Fruit fly (Drosophila melanogaster) whole organism, adult: ENCODE results near the gene cue.
A peak's percentile ranks its signal among the peaks of the same experiment; 100 is the strongest.

ENCODE experiments used
- CG11617 ChIP-seq: fragments of 200-800 bp; sonication (Bioruptor generic); optimal IDR thresholded peaks from 2 replicates; lab custom pipeline; 2017; ENCODE audit warnings: mild to moderate bottlenecking, missing biosample characterization, missing genetic modification reagents, missing genetic modification characterization
- CG12768 ChIP-seq: fragments of 200-800 bp; sonication (Bioruptor generic); optimal IDR thresholded peaks from 2 replicates; lab custom pipeline; 2017; ENCODE audit warnings: missing biosample characterization, missing genetic modification characterization, mild to moderate bottlenecking, moderate library complexity, missing genetic modification reagents
- CG14711 ChIP-seq: fragments of 200-800 bp; sonication (Bioruptor generic); optimal IDR thresholded peaks from 2 replicates; lab custom pipeline; 2018; ENCODE audit warnings: missing biosample characterization, mild to moderate bottlenecking, missing genetic modification characterization, moderate library complexity
- CG1620 ChIP-seq: fragments of 200-800 bp; sonication (Bioruptor generic); optimal IDR thresholded peaks from 2 replicates; lab custom pipeline; 2016; ENCODE audit warnings: missing biosample characterization, missing genetic modification characterization
- CG33017 ChIP-seq: fragments of 200-800 bp; sonication (Bioruptor generic); optimal IDR thresholded peaks from 2 replicates; lab custom pipeline; 2018; ENCODE audit warnings: missing biosample characterization, mild to moderate bottlenecking, missing genetic modification characterization, moderate library complexity
- CG5204 ChIP-seq: fragments of 200-800 bp; sonication (Bioruptor generic); optimal IDR thresholded peaks from 2 replicates; lab custom pipeline; 2016; ENCODE audit warnings: missing biosample characterization, missing genetic modification characterization
- CG7045 ChIP-seq: fragments of 200-800 bp; sonication (Bioruptor generic); optimal IDR thresholded peaks from 2 replicates; lab custom pipeline; 2017; ENCODE audit warnings: missing biosample characterization, mild to moderate bottlenecking, missing genetic modification characterization
- CG7101 ChIP-seq: fragments of 200-800 bp; sonication (Bioruptor generic); optimal IDR thresholded peaks from 2 replicates; lab custom pipeline; 2018; ENCODE audit warnings: missing biosample characterization, mild to moderate bottlenecking, missing genetic modification characterization, moderate library complexity
- Clk ChIP-seq: fragments of 200-800 bp; sonication (Bioruptor generic); optimal IDR thresholded peaks from 2 replicates; lab custom pipeline; 2017; ENCODE audit warnings: missing biosample characterization, missing genetic modification characterization
- Crg-1 ChIP-seq: fragments of 200-800 bp; sonication (Bioruptor generic); optimal IDR thresholded peaks from 2 replicates; lab custom pipeline; 2016; ENCODE audit warnings: missing biosample characterization, missing genetic modification characterization
- Hr96 ChIP-seq: fragments of 200-800 bp; sonication (Bioruptor generic); optimal IDR thresholded peaks from 2 replicates; lab custom pipeline; 2016; ENCODE audit warnings: missing biosample characterization, missing genetic modification characterization
- Mnt ChIP-seq: fragments of 200-800 bp; sonication (Bioruptor generic); optimal IDR thresholded peaks from 2 replicates; lab custom pipeline; 2016; ENCODE audit warnings: missing biosample characterization, mild to moderate bottlenecking, missing genetic modification characterization
- bab1 ChIP-seq: fragments of 200-800 bp; sonication (Bioruptor generic); optimal IDR thresholded peaks from 3 replicates; lab custom pipeline; 2019; ENCODE audit warnings: missing biosample characterization, mild to moderate bottlenecking, missing genetic modification characterization, moderate library complexity
- cic ChIP-seq: fragments of 200-800 bp; sonication (Bioruptor generic); optimal IDR thresholded peaks from 2 replicates; lab custom pipeline; 2017; ENCODE audit warnings: missing biosample characterization, mild to moderate bottlenecking, missing genetic modification characterization, moderate library complexity
- cnc ChIP-seq, 2 experiments: fragments of >200 bp; optimal IDR thresholded peaks; 2 replicates each; lab custom pipeline; 2017
- kay ChIP-seq: fragments of 200-800 bp; sonication (Bioruptor generic); peaks from one replicate; lab custom pipeline; 2016; ENCODE audit warnings: missing biosample characterization, missing genetic modification characterization, borderline replicate concordance
- ovo ChIP-seq: fragments of 200-800 bp; sonication (Bioruptor generic); optimal IDR thresholded peaks from 2 replicates; lab custom pipeline; 2016; ENCODE audit warnings: missing biosample characterization, missing genetic modification characterization
- pad ChIP-seq: fragments of 200-800 bp; sonication (Bioruptor generic); optimal IDR thresholded peaks from 3 replicates; lab custom pipeline; 2017; ENCODE audit warnings: missing biosample characterization, missing genetic modification characterization, mild to moderate bottlenecking, moderate library complexity, missing genetic modification reagents
- tj ChIP-seq: fragments of 200-800 bp; sonication (Bioruptor generic); optimal IDR thresholded peaks from 3 replicates; lab custom pipeline; 2017; ENCODE audit warnings: missing biosample characterization, mild to moderate bottlenecking, missing genetic modification characterization, moderate library complexity
- toe ChIP-seq: fragments of 200-800 bp; sonication (Bioruptor generic); optimal IDR thresholded peaks from 2 replicates; lab custom pipeline; 2016; ENCODE audit warnings: missing biosample characterization, missing genetic modification characterization

cue gene

DNA sequence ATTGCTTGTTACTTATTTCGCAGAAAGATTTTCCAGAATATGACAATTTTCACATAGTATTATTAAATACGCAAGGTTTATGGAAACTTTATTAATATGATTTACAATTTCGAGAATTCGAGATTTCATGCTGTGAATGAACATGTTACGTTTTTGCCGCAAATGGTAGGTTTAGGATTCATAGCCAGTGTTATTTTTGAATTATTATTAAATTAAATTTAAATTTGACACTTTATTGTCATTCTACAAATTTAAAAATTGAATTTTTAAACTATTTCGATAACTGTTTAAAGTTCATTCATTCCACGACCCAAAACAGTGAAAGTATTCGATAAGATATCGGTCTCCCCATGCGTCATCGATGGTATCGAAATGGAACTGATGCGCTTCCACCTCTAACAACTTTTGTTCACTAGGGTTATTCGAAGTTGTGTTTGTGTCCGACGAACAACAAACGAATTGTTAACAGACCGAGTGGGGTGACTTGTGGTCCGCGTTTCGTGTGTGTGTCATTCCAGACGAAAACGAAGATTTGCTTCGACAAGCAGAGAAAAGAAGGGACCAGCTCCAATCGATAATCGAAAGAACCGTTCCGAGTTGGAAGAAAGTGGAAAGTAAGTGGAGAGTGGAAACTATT, 28.7 kb upstream of the cue start, which contains the start of the genes CG32313 and Pcyt1:
CG32313 (minus strand) TSS at position 51 of the 637 bp plus-strand sequence.
Pcyt1 (plus strand) TSS at position 400 of the 637 bp plus-strand sequence.
- TF ChIP-seq CG14711 (tag; lab: Kevin White, UChicago): peak; percentile 47
- no peak for TF ChIP-seq CG5204 (GFP tag; lab: Kevin White, UChicago)
- no peak for TF ChIP-seq toe (GFP tag; lab: Kevin White, UChicago)
- peak; percentile 31 for TF ChIP-seq CG12768 (GFP tag; lab: Kevin White, UChicago)
- peak; percentile 64 for TF ChIP-seq cic
- TF ChIP-seq Hr96 (GFP tag; lab: Kevin White, UChicago): peak; percentile 46
- TF ChIP-seq CG33017 (tag; lab: Kevin White, UChicago): peak; percentile 70
- TF ChIP-seq Mnt (GFP tag; lab: Kevin White, UChicago): peak; percentile 78
- TF ChIP-seq bab1: peak; percentile 82
- TF ChIP-seq Crg-1 (GFP tag; lab: Kevin White, UChicago): peak; percentile 44
- TF ChIP-seq CG7101 (tag; lab: Kevin White, UChicago): peak; percentile 53
- no peak for TF ChIP-seq Clk
- no peak for TF ChIP-seq kay

DNA sequence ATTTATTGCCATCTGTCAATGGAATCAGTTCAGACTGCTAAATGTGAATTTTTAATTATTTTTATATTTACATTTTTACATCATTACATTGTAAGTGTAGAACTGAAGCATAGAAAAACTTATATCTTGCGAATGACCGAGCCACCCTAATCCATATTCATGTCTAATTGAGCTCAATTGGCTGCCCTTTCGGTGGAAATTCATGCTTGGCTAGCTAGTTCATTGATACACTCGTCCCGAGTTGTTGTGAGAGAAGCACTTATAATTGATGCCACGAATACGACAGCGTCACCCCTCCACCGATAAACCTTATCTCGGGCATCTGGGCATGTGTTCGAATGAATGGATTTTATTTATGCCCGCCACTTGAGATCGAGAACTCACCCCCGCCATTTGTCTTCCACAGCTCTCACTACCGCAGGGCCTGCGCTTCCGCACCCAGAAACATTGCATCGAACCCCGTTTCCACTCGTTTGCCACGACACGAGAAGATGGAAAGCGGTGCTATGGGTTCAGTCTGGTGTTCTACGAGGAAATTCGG, 21.3 kb upstream of the cue start:
- TF ChIP-seq ovo (no peak), cic (peak; percentile 7), pad (GFP tag; lab: Kevin White, UChicago) (no peak)

DNA sequence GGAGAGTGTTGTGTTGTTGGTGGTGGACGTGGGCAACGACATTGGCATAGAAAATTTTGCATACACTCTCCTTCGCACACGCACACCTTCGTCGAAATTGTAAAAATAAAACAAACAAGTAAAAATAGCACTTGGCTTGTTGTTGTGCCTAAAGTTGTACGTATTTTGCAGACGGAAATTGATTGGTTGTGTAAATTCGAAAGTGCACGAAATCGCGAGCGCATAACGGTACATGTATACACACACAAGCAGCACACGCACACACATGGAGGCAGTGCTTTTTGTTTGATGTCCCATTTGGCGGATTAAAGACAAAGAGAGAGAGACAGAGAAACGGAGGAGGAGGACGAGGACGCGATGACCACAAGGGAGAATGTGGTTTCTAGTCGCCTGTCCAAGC, 20.3 kb upstream of the cue start:
- TF ChIP-seq cnc (optimal IDR thresholded peaks at IDR 0.05; lab: Kevin White, UChicago): no peak
- TF ChIP-seq ovo: peak; percentile 88

DNA sequence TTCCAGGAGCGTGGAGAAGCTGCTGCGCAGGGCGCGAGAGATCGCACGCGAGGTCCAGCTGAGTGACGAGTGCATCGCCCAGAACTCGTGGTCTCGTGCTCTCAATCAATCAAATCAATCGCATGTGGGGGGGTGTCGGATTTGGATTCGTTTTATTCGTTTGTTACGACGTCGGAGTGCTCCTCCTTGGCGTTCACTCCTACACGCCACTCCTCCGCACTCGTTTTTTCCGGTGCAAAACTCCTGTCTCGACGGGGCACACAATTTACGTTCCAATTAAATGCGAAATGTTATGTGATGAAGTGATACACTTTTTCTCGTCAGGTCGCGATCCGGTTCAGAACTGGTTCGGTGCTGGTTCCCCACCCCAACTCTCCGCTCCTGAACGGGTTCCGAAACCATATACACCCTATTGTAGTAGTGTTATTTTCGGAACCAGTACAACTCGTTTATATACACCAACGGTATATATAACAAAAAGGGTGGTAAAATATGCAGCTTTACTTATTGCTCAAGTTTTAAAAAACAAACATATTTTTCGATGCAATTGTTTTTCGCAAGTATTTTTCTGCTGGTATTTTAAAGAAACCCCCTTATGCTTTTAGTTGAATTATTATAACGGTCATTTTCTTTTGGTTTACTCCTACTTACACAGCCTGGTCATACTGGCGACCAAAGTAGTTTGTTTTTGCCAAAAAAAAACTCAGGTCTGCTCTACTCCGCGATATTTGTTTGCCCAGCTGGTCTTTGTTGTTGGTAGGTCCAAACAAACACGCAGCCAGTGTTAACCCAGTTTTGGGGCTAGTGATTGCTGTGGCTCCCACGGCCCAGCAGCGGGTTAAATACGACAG, 19.6 kb upstream of the cue start, which contains the start of the genes CG12091 and pns:
CG12091 (minus strand) TSS at position 349 of the 851 bp plus-strand sequence.
pns (plus strand) TSS at position 651 of the 851 bp plus-strand sequence.
- TF ChIP-seq toe (GFP tag; lab: Kevin White, UChicago): peak; percentile 80
- peak; percentile 67 for TF ChIP-seq ovo
- peak; percentile 60 for TF ChIP-seq Mnt (GFP tag; lab: Kevin White, UChicago)
- no peak for TF ChIP-seq CG5204 (GFP tag; lab: Kevin White, UChicago)
- peak; percentile 40 for TF ChIP-seq cic
- peak; percentile 50 for TF ChIP-seq CG11617 (GFP tag; lab: Kevin White, UChicago)
- peak; percentile 57 for TF ChIP-seq Hr96 (GFP tag; lab: Kevin White, UChicago)
- TF ChIP-seq CG7045 (GFP tag; lab: Kevin White, UChicago): peak; percentile 59
- TF ChIP-seq cnc (optimal IDR thresholded peaks at IDR 0.05; lab: Kevin White, UChicago): no peak
- peak; percentile 45 for TF ChIP-seq CG14711 (tag; lab: Kevin White, UChicago)
- peak; percentile 63 for TF ChIP-seq bab1
- TF ChIP-seq tj: peak; percentile 28
- TF ChIP-seq kay: no peak
- peak; percentile 72 for TF ChIP-seq pad (GFP tag; lab: Kevin White, UChicago)
- TF ChIP-seq CG7101 (tag; lab: Kevin White, UChicago): peak; percentile 41
- TF ChIP-seq CG33017 (tag; lab: Kevin White, UChicago): no peak
- TF ChIP-seq Crg-1 (GFP tag; lab: Kevin White, UChicago): peak; percentile 59
- peak; percentile 50 for TF ChIP-seq CG1620 (GFP tag; lab: Kevin White, UChicago)
- TF ChIP-seq Clk: peak; percentile 46
- peak; percentile 24 for TF ChIP-seq CG12768 (GFP tag; lab: Kevin White, UChicago)

DNA sequence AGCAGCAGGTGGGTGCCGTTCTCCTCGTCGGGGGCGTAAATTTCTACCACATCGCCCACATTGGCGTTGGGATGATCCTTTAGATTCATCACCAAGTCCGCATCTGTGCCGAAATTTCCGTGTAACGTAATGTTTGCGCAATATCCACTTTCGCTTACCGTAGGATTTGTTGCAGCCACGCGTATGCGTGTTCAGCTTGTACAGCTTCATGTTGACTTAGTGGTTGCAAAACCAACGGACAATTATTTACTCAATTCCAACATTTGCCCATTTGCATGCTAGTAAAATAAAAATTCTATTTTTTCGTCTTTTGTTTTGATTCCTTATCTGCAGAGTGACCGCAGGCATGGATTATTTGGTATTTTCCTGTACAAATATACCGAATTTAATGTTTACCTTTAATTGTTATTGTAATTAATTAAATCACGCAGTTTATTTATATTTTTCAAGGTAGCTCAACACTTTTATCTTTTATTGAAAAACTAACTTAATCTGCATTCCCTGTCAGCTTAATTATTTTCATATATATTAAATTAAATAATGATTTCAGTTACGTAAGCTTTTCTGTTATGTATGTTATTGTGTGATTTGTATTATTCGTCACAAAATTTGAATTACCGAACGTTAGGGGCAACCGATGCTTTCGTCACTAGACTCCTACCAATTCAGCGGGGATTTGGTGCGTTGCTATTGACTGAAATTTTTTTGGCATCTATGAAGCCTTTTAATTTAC, 16.8 kb upstream of the cue start, which contains the start of gene Iml1:
Iml1 (minus strand) TSS at position 336 of the 733 bp plus-strand sequence.
- TF ChIP-seq Crg-1 (GFP tag; lab: Kevin White, UChicago) (peak; percentile 12), ovo (no peak), CG7101 (tag; lab: Kevin White, UChicago) (peak; percentile 49), Mnt (GFP tag; lab: Kevin White, UChicago) (no peak), CG33017 (tag; lab: Kevin White, UChicago) (peak; percentile 17), CG7045 (GFP tag; lab: Kevin White, UChicago) (no peak), Hr96 (GFP tag; lab: Kevin White, UChicago) (no peak), CG14711 (tag; lab: Kevin White, UChicago) (peak; percentile 27), CG12768 (GFP tag; lab: Kevin White, UChicago) (no peak), bab1 (peak; percentile 14), toe (GFP tag; lab: Kevin White, UChicago) (no peak), pad (GFP tag; lab: Kevin White, UChicago) (no peak), cic (no peak), CG5204 (GFP tag; lab: Kevin White, UChicago) (no peak), CG11617 (GFP tag; lab: Kevin White, UChicago) (peak; percentile 42), kay (no peak), tj (no peak), CG1620 (GFP tag; lab: Kevin White, UChicago) (no peak), cnc (optimal IDR thresholded peaks at IDR 0.05; lab: Kevin White, UChicago) (no peak), Clk (no peak)
